Fruit fly (Drosophila melanogaster) whole organism, embryonic: ENCODE data around the gene ewg.

ENCODE experiments used
- ATbp ChIP-seq: fragments of 200-800 bp; sonication (Bioruptor generic); optimal IDR thresholded peaks from 2 replicates; lab custom pipeline; 2017; ENCODE audit warnings: missing biosample characterization, mild to moderate bottlenecking, missing genetic modification characterization, missing genetic modification reagents
- CG10543 ChIP-seq: fragments of 200-800 bp; sonication (Bioruptor generic); optimal IDR thresholded peaks from 3 replicates; lab custom pipeline; 2017; ENCODE audit warnings: missing biosample characterization, mild to moderate bottlenecking, missing genetic modification characterization, moderate library complexity
- CG11456 ChIP-seq: fragments of 200-800 bp; sonication (Bioruptor generic); IDR thresholded peaks from 3 replicates; pipeline ENCODE4 v1.3.6; 2022; ENCODE audit warnings: missing biosample characterization, missing genetic modification characterization
- CG12219 ChIP-seq: fragments of 200-800 bp; sonication (Bioruptor generic); optimal IDR thresholded peaks from 3 replicates; lab custom pipeline; 2018; ENCODE audit warnings: missing biosample characterization, mild to moderate bottlenecking, missing genetic modification characterization
- CG13624 ChIP-seq: fragments of 200-800 bp; sonication (Bioruptor generic); optimal IDR thresholded peaks from 2 replicates; lab custom pipeline; 2016; ENCODE audit warnings: missing biosample characterization, missing genetic modification characterization
- CG16779 ChIP-seq: fragments of 200-800 bp; sonication (Bioruptor generic); IDR thresholded peaks from 2 replicates; pipeline ENCODE4 v1.3.6; 2022; ENCODE audit warnings: missing biosample characterization, missing genetic modification characterization
- CG17361 ChIP-seq: fragments of 200-800 bp; sonication (Bioruptor generic); IDR thresholded peaks from 3 replicates; pipeline ENCODE4 v1.3.6; 2022; ENCODE audit warnings: missing biosample characterization, missing genetic modification characterization
- CG2202 ChIP-seq: fragments of 200-800 bp; sonication (Bioruptor generic); optimal IDR thresholded peaks from 2 replicates; lab custom pipeline; 2018; ENCODE audit warnings: missing biosample characterization, mild to moderate bottlenecking, missing genetic modification characterization
- CG2889 ChIP-seq: fragments of 200-800 bp; sonication (Bioruptor generic); IDR thresholded peaks from 3 replicates; pipeline ENCODE4 v1.3.6; 2022; ENCODE audit warnings: missing biosample characterization, missing genetic modification characterization
- CG3163 ChIP-seq: fragments of 200-800 bp; sonication (Bioruptor generic); optimal IDR thresholded peaks from 3 replicates; lab custom pipeline; 2016; ENCODE audit warnings: missing biosample characterization, missing genetic modification characterization
- CG4707 ChIP-seq: fragments of 200-800 bp; sonication (Bioruptor generic); optimal IDR thresholded peaks from 2 replicates; lab custom pipeline; 2018; ENCODE audit warnings: missing biosample characterization, mild to moderate bottlenecking, missing genetic modification characterization, moderate library complexity
- CG5180 ChIP-seq: fragments of 200-800 bp; sonication (Bioruptor generic); optimal IDR thresholded peaks from 3 replicates; lab custom pipeline; 2017; ENCODE audit warnings: missing biosample characterization, missing genetic modification characterization, mild to moderate bottlenecking, moderate library complexity, missing genetic modification reagents
- CG6689 ChIP-seq: fragments of 200-800 bp; sonication (Bioruptor generic); IDR thresholded peaks from 2 replicates; pipeline ENCODE4 v1.3.6; 2022; ENCODE audit warnings: missing biosample characterization, missing genetic modification characterization
- CG8089 ChIP-seq: fragments of 200-800 bp; sonication (Bioruptor generic); optimal IDR thresholded peaks from 3 replicates; lab custom pipeline; 2016; ENCODE audit warnings: missing biosample characterization, missing genetic modification characterization
- CG9215 ChIP-seq: fragments of 200-800 bp; sonication (Bioruptor generic); IDR thresholded peaks from 2 replicates; pipeline ENCODE4 v1.3.6; 2022; ENCODE audit warnings: missing biosample characterization, missing genetic modification characterization
- CTCF ChIP-seq: fragments of 200-800 bp; sonication (Bioruptor generic); optimal IDR thresholded peaks from 2 replicates; lab custom pipeline; 2017; ENCODE audit warnings: missing biosample characterization, mild to moderate bottlenecking, missing genetic modification characterization, moderate library complexity
- D ChIP-seq, 2 experiments: fragments of 200-800 bp in 1 of 2; fragments of >200 bp in 1 of 2; sonication (Bioruptor generic) in 1 of 2; optimal IDR thresholded peaks; 2 replicates in 1 of 2; 3 replicates in 1 of 2; lab custom pipeline; 2017; ENCODE audit warnings: mild to moderate bottlenecking in 1 of 2, missing biosample characterization in 1 of 2, missing genetic modification characterization in 1 of 2, missing genetic modification reagents in 1 of 2
- Dek ChIP-seq: fragments of 200-800 bp; sonication (Bioruptor generic); optimal IDR thresholded peaks from 3 replicates; lab custom pipeline; 2019; ENCODE audit warnings: missing biosample characterization, mild to moderate bottlenecking, missing genetic modification characterization, moderate library complexity
- Doc3 ChIP-seq: fragments of 200-800 bp; sonication (Bioruptor generic); IDR thresholded peaks from 3 replicates; pipeline ENCODE4 v1.3.6; 2022; ENCODE audit warnings: missing biosample characterization, missing genetic modification characterization; ENCODE audit not compliant: partially characterized antibody
- Ets97D ChIP-seq: fragments of 200-800 bp; sonication (Bioruptor generic); optimal IDR thresholded peaks from 3 replicates; lab custom pipeline; 2016; ENCODE audit warnings: missing biosample characterization, missing genetic modification characterization
- Fer1 ChIP-seq: fragments of 200-800 bp; sonication (Bioruptor generic); optimal IDR thresholded peaks from 2 replicates; lab custom pipeline; 2017; ENCODE audit warnings: missing biosample characterization, mild to moderate bottlenecking, missing genetic modification characterization
- HHEX ChIP-seq: fragments of 200-800 bp; sonication (Bioruptor generic); optimal IDR thresholded peaks from 3 replicates; lab custom pipeline; 2017; ENCODE audit warnings: missing biosample characterization, mild to moderate bottlenecking, missing genetic modification characterization, missing genetic modification reagents
- Hand ChIP-seq: fragments of 200-800 bp; sonication (Bioruptor generic); optimal IDR thresholded peaks from 2 replicates; lab custom pipeline; 2017; ENCODE audit warnings: mild to moderate bottlenecking, missing biosample characterization, missing genetic modification reagents, missing genetic modification characterization
- NC2α ChIP-seq: fragments of 200-800 bp; sonication (Bioruptor generic); optimal IDR thresholded peaks from 2 replicates; lab custom pipeline; 2016; ENCODE audit warnings: missing biosample characterization, missing genetic modification characterization
- Nf-YA ChIP-seq: fragments of 200-800 bp; sonication (Bioruptor generic); IDR thresholded peaks from 2 replicates; pipeline ENCODE4 v1.3.6; 2022; ENCODE audit warnings: missing biosample characterization, missing genetic modification characterization
- Oaz ChIP-seq: fragments of 200-800 bp; sonication (Bioruptor generic); IDR thresholded peaks from 2 replicates; pipeline ENCODE4 v1.3.6; 2022; ENCODE audit warnings: missing biosample characterization, missing genetic modification characterization
- Sin3A ChIP-seq: fragments of >200 bp; optimal IDR thresholded peaks from 2 replicates; lab custom pipeline; 2018
- amos ChIP-seq: fragments of 200-800 bp; sonication (Bioruptor generic); IDR thresholded peaks from 2 replicates; pipeline ENCODE4 v1.3.6; 2022; ENCODE audit warnings: missing biosample characterization, missing genetic modification characterization; ENCODE audit not compliant: partially characterized antibody
- aop ChIP-seq: fragments of 200-800 bp; sonication (Bioruptor generic); IDR thresholded peaks from 2 replicates; pipeline ENCODE4 v1.3.6; 2022; ENCODE audit warnings: missing biosample characterization, missing genetic modification characterization
- ase ChIP-seq: fragments of 200-800 bp; sonication (Bioruptor generic); IDR thresholded peaks from 3 replicates; pipeline ENCODE4 v1.3.6; 2022; ENCODE audit warnings: missing biosample characterization, missing genetic modification characterization
- ash1 ChIP-seq: fragments of 200-800 bp; sonication (Bioruptor generic); optimal IDR thresholded peaks from 2 replicates; lab custom pipeline; 2018; ENCODE audit warnings: missing biosample characterization, mild to moderate bottlenecking, missing genetic modification characterization
- bowl ChIP-seq: fragments of 200-800 bp; sonication (Bioruptor generic); IDR thresholded peaks from 2 replicates; pipeline ENCODE4 v1.3.6; 2022; ENCODE audit warnings: missing biosample characterization, missing genetic modification characterization
- chm ChIP-seq: fragments of 200-800 bp; sonication (Bioruptor generic); IDR thresholded peaks from 2 replicates; pipeline ENCODE4 v1.3.6; 2022; ENCODE audit warnings: missing biosample characterization, missing genetic modification characterization
- corto ChIP-seq: fragments of 200-800 bp; sonication (Bioruptor generic); optimal IDR thresholded peaks from 2 replicates; lab custom pipeline; 2016; ENCODE audit warnings: missing biosample characterization, mild to moderate bottlenecking, missing genetic modification characterization, moderate library complexity
- crol ChIP-seq: fragments of 200-800 bp; sonication (Bioruptor generic); IDR thresholded peaks from 2 replicates; pipeline ENCODE4 v1.3.6; 2022; ENCODE audit warnings: missing biosample characterization, missing genetic modification characterization
- ewg ChIP-seq: fragments of 200-800 bp; sonication (Bioruptor generic); optimal IDR thresholded peaks from 3 replicates; lab custom pipeline; 2017; ENCODE audit warnings: mild to moderate bottlenecking, missing biosample characterization, missing genetic modification reagents, missing genetic modification characterization
- fru ChIP-seq: fragments of >200 bp; optimal IDR thresholded peaks from 2 replicates; lab custom pipeline; 2017
- ftz-f1 ChIP-seq: fragments of 200-800 bp; sonication (Bioruptor generic); optimal IDR thresholded peaks from 2 replicates; lab custom pipeline; 2016; ENCODE audit warnings: missing biosample characterization, missing genetic modification characterization
- fu2 ChIP-seq: fragments of 200-800 bp; sonication (Bioruptor generic); optimal IDR thresholded peaks from 2 replicates; lab custom pipeline; 2016; ENCODE audit warnings: missing biosample characterization, missing genetic modification characterization
- gce ChIP-seq: fragments of 200-800 bp; sonication (Bioruptor generic); IDR thresholded peaks from 3 replicates; pipeline ENCODE4 v1.3.6; 2022; ENCODE audit warnings: missing biosample characterization, missing genetic modification characterization
- gcm2 ChIP-seq: fragments of 200-800 bp; sonication (Bioruptor generic); optimal IDR thresholded peaks from 2 replicates; lab custom pipeline; 2016; ENCODE audit warnings: missing biosample characterization, missing genetic modification characterization
- gsb ChIP-seq: fragments of 200-800 bp; sonication (Bioruptor generic); IDR thresholded peaks from 2 replicates; pipeline ENCODE4 v1.3.6; 2022; ENCODE audit warnings: missing biosample characterization, missing genetic modification characterization
- gsb-n ChIP-seq: fragments of 200-800 bp; sonication (Bioruptor generic); optimal IDR thresholded peaks from 3 replicates; lab custom pipeline; 2018; ENCODE audit warnings: missing biosample characterization, mild to moderate bottlenecking, missing genetic modification characterization
- hb ChIP-seq: fragments of 200-800 bp; sonication (Bioruptor generic); IDR thresholded peaks from 3 replicates; pipeline ENCODE4 v1.3.6; 2022; ENCODE audit warnings: missing biosample characterization, missing genetic modification characterization; ENCODE audit not compliant: partially characterized antibody
- org-1 ChIP-seq: fragments of 200-800 bp; sonication (Bioruptor generic); optimal IDR thresholded peaks from 2 replicates; lab custom pipeline; 2017; ENCODE audit warnings: missing biosample characterization, missing genetic modification characterization
- pum ChIP-seq: fragments of 200-800 bp; sonication (Bioruptor generic); optimal IDR thresholded peaks from 2 replicates; lab custom pipeline; 2016; ENCODE audit warnings: missing biosample characterization, missing genetic modification characterization
- sc ChIP-seq, 3 experiments: fragments of >200 bp in 2 of 3; fragments of 200-800 bp in 1 of 3; sonication (Bioruptor generic) in 1 of 3; optimal IDR thresholded peaks; 2 replicates in 2 of 3; 3 replicates in 1 of 3; lab custom pipeline; 2017; ENCODE audit warnings: mild to moderate bottlenecking in 1 of 3, missing biosample characterization in 1 of 3, missing genetic modification characterization in 1 of 3, missing genetic modification reagents in 1 of 3
- schlank ChIP-seq: fragments of 200-800 bp; sonication (Bioruptor generic); optimal IDR thresholded peaks from 2 replicates; lab custom pipeline; 2018; ENCODE audit warnings: missing biosample characterization, mild to moderate bottlenecking, missing genetic modification characterization
- sens-2 ChIP-seq: fragments of 200-800 bp; sonication (Bioruptor generic); IDR thresholded peaks from 2 replicates; pipeline ENCODE4 v1.3.6; 2022; ENCODE audit warnings: missing biosample characterization, missing genetic modification characterization
- sim ChIP-seq: fragments of 200-800 bp; sonication (Bioruptor generic); IDR thresholded peaks from 2 replicates; pipeline ENCODE4 v1.3.6; 2022; ENCODE audit warnings: missing biosample characterization, missing genetic modification characterization
- tup ChIP-seq: fragments of 200-800 bp; sonication (Bioruptor generic); optimal IDR thresholded peaks from 2 replicates; lab custom pipeline; 2016; ENCODE audit warnings: missing biosample characterization, mild to moderate bottlenecking, missing genetic modification characterization, moderate library complexity
- unpg ChIP-seq: fragments of 200-800 bp; sonication (Bioruptor generic); optimal IDR thresholded peaks from 3 replicates; lab custom pipeline; 2018; ENCODE audit warnings: missing biosample characterization, mild to moderate bottlenecking, missing genetic modification characterization, moderate library complexity
- z ChIP-seq: fragments of 200-800 bp; sonication (Bioruptor generic); IDR thresholded peaks from 3 replicates; pipeline ENCODE4 v1.3.6; 2022; ENCODE audit warnings: missing biosample characterization, missing genetic modification characterization

ewg gene

dm6 chrX:255369-255768, 24.1 kb downstream of the ewg start, which contains the start of gene cin (continued):
- no peak for TF ChIP-seq CG16779 (GFP tag; lab: Robert Waterston, UW)
- no peak for TF ChIP-seq z
- no peak for TF ChIP-seq gsb (GFP tag; lab: Robert Waterston, UW)
- TF ChIP-seq unpg (GFP tag; lab: Kevin White, UChicago) = peak; percentile 46
- TF ChIP-seq CG17361 = peak; percentile 62
- TF ChIP-seq D (optimal IDR thresholded peaks at IDR 0.05; lab: Kevin White, UChicago) = no peak
- TF ChIP-seq D (GFP tag; optimal IDR thresholded peaks at IDR 0.05; lab: Kevin White, UChicago) = no peak
- TF ChIP-seq CG3163 (GFP tag; lab: Kevin White, UChicago) = no peak
- no peak for TF ChIP-seq CG11456 (GFP tag; lab: Robert Waterston, UW)
- no peak for TF ChIP-seq gsb-n
- no peak for TF ChIP-seq ase (GFP tag; lab: Robert Waterston, UW)
- TF ChIP-seq bowl (GFP tag; lab: Robert Waterston, UW) = no peak
- TF ChIP-seq CG9215 (GFP tag; lab: Robert Waterston, UW) = no peak
- no peak for TF ChIP-seq crol (GFP tag; lab: Robert Waterston, UW)
- TF ChIP-seq Nf-YA (GFP tag; lab: Robert Waterston, UW) = no peak
- no peak for TF ChIP-seq CG12219
- TF ChIP-seq ATbp (GFP tag; lab: Kevin White, UChicago) = no peak
- TF ChIP-seq sc (optimal IDR thresholded peaks at IDR 0.05; lab: Kevin White, UChicago) = no peak
- no peak for TF ChIP-seq sc (GFP tag; optimal IDR thresholded peaks at IDR 0.05; lab: Kevin White, UChicago)
- TF ChIP-seq HHEX (GFP tag; lab: Kevin White, UChicago) = no peak
- TF ChIP-seq Oaz (GFP tag; lab: Robert Waterston, UW) = no peak
- TF ChIP-seq CG2202 = no peak
- TF ChIP-seq ash1 (GFP tag; lab: Kevin White, UChicago) = no peak
- no peak for TF ChIP-seq chm (GFP tag; lab: Robert Waterston, UW)
- TF ChIP-seq gcm2 = no peak
- no peak for TF ChIP-seq fu2
- no peak for TF ChIP-seq gce (GFP tag; lab: Robert Waterston, UW)
- no peak for TF ChIP-seq CG10543 (GFP tag; lab: Kevin White, UChicago)
- TF ChIP-seq pum (GFP tag; lab: Kevin White, UChicago) = no peak
- no peak for TF ChIP-seq fru (lab: Kevin White, UChicago)
- TF ChIP-seq CG8089 (GFP tag; lab: Kevin White, UChicago) = no peak
- TF ChIP-seq ftz-f1 = no peak
- TF ChIP-seq CG2889 (GFP tag; lab: Robert Waterston, UW) = no peak
- no peak for TF ChIP-seq Doc3
- no peak for TF ChIP-seq Sin3A (lab: Kevin White, UChicago)
- TF ChIP-seq corto (GFP tag; lab: Kevin White, UChicago) = no peak
- no peak for TF ChIP-seq CG5180 (GFP tag; lab: Kevin White, UChicago)
- TF ChIP-seq org-1 = no peak
- peak; percentile 9; the same call in 1 of the 2 replicates for TF ChIP-seq CG6689 (GFP tag; lab: Robert Waterston, UW)
- no peak for TF ChIP-seq tup (GFP tag; lab: Kevin White, UChicago)
- no peak for TF ChIP-seq NC2α
- no peak for TF ChIP-seq sim (GFP tag; lab: Robert Waterston, UW)
- no peak for TF ChIP-seq CG13624
- no peak for TF ChIP-seq sens-2 (GFP tag; lab: Robert Waterston, UW)
- no peak for TF ChIP-seq hb
- TF ChIP-seq amos (GFP tag; lab: Robert Waterston, UW) = no peak
- TF ChIP-seq CG4707 (GFP tag; lab: Kevin White, UChicago) = no peak
- no peak for TF ChIP-seq Dek (tag; lab: Kevin White, UChicago)
- no peak for TF ChIP-seq CTCF (GFP tag; lab: Kevin White, UChicago)
- TF ChIP-seq Ets97D = no peak
- TF ChIP-seq Hand (GFP tag; lab: Kevin White, UChicago) = no peak
- TF ChIP-seq ewg (GFP tag; lab: Kevin White, UChicago) = no peak
- TF ChIP-seq aop (GFP tag; lab: Robert Waterston, UW) = no peak
- TF ChIP-seq Fer1 (GFP tag; lab: Kevin White, UChicago) = peak; percentile 40
- TF ChIP-seq schlank (tag; lab: Kevin White, UChicago) = no peak
